Worm (Caenorhabditis elegans): ENCODE measurements around the gene F54H5.14.

ce11 chrII:6658766-6659165, 33.6 kb upstream of the F54H5.14 start, which contains the start of gene T19D12.10:
- TF ChIP-seq W03F9.2 (tag; optimal IDR thresholded peaks at IDR 0.05) (no peak), him-1 (tag; optimal IDR thresholded peaks at IDR 0.05) (no peak)

Data from whole organism, L4/young adult.